Worm (Caenorhabditis elegans) whole organism, young adult: ENCODE data around the gene K02E7.4.

Experiments used
- F57A8.1 ChIP-seq: fragments of 200-800 bp; sonication (Bioruptor generic); optimal IDR thresholded peaks from 2 replicates; lab custom pipeline; 2018; ENCODE audit warnings: mild to moderate bottlenecking, missing genetic modification characterization, moderate library complexity, missing compliant biosample characterization
- Y67H2A.10 ChIP-seq: fragments of 200-800 bp; sonication (Bioruptor generic); conservative IDR thresholded peaks from 2 replicates; pipeline ENCODE4 v1.3.6; 2022; ENCODE audit warnings: missing genetic modification reagents, missing genetic modification characterization, missing compliant biosample characterization
- unc-62 ChIP-seq: fragments of 150-350 bp; optimal IDR thresholded peaks from 2 replicates; lab custom pipeline; 2014; ENCODE audit warnings: missing biosample characterization, missing genetic modification reagents, missing genetic modification characterization
- ztf-18 ChIP-seq: sonication (generic microtip); optimal IDR thresholded peaks from 2 replicates; lab custom pipeline; 2016; ENCODE audit warnings: missing genotype, mild to moderate bottlenecking, missing genetic modification characterization, missing compliant biosample characterization
- ztf-6 ChIP-seq: fragments of 200-800 bp; sonication (Bioruptor generic); IDR thresholded peaks from 2 replicates; pipeline ENCODE4 v1.3.6; 2022; ENCODE audit warnings: missing genetic modification reagents, missing genetic modification characterization, missing compliant biosample characterization

DNA sequence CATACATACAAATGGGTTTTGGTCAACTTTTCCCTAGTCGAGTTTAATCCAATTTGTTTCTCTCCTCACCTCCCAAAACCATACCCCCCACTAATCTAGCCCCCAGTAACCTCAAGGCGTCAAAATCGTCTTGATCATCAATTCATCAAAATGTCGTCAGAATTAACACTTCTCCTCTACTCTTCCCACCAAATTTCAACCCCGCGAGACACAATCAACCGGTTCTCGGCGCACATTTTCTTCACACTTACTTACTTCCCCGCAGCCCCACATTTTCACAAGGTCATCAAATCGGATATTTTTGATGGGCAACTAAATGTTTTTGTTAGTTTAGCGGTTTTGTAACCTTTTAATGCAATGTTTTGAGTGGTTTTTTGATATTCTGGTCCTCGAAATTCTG lies 18.5 kb downstream of the K02E7.4 start:
- TF ChIP-seq F57A8.1 (GFP tag; lab: Kevin White, UChicago) (no peak), unc-62 (no peak), ztf-18 (tag; lab: Kevin White, UChicago) (no peak), Y67H2A.10 (GFP tag; lab: Robert Waterston, UW) (no peak), ztf-6 (GFP tag; lab: Robert Waterston, UW) (no peak)
